Fruit fly (Drosophila melanogaster) whole organism, prepupa: ENCODE data around the gene g.

Experiments used
- Blimp-1 ChIP-seq: fragments of 200-800 bp; sonication (Bioruptor generic); optimal IDR thresholded peaks from 3 replicates; lab custom pipeline; 2017; ENCODE audit warnings: missing biosample characterization, missing genetic modification characterization, mild to moderate bottlenecking, moderate library complexity, missing genetic modification reagents
- CG10631 ChIP-seq: fragments of 200-800 bp; sonication (Bioruptor generic); optimal IDR thresholded peaks from 2 replicates; lab custom pipeline; 2016; ENCODE audit warnings: missing biosample characterization, missing genetic modification characterization
- CG10669 ChIP-seq: fragments of 200-800 bp; sonication (Bioruptor generic); optimal IDR thresholded peaks from 3 replicates; lab custom pipeline; 2018; ENCODE audit warnings: missing biosample characterization, mild to moderate bottlenecking, missing genetic modification characterization, moderate library complexity
- CG11762 ChIP-seq: fragments of 200-800 bp; sonication (Bioruptor generic); optimal IDR thresholded peaks from 3 replicates; lab custom pipeline; 2016; ENCODE audit warnings: missing biosample characterization, missing genetic modification characterization; ENCODE audit not compliant: insufficient read depth
- CG11902 ChIP-seq: fragments of 200-800 bp; sonication (Bioruptor generic); optimal IDR thresholded peaks from 3 replicates; lab custom pipeline; 2016; ENCODE audit warnings: missing biosample characterization, missing genetic modification characterization
- CG1621 ChIP-seq: fragments of 200-800 bp; sonication (Bioruptor generic); optimal IDR thresholded peaks from 3 replicates; lab custom pipeline; 2018; ENCODE audit warnings: missing biosample characterization, mild to moderate bottlenecking, missing genetic modification characterization
- CG3032 ChIP-seq: fragments of 200-800 bp; optimal IDR thresholded peaks from 2 replicates; lab custom pipeline; 2019; ENCODE audit warnings: missing biosample characterization, mild to moderate bottlenecking, missing genetic modification characterization, moderate library complexity
- CG31627 ChIP-seq: fragments of 200-800 bp; sonication (Bioruptor generic); optimal IDR thresholded peaks from 3 replicates; lab custom pipeline; 2016; ENCODE audit warnings: missing biosample characterization, missing genetic modification characterization
- CG34406 ChIP-seq: fragments of 200-800 bp; sonication (Bioruptor generic); optimal IDR thresholded peaks from 3 replicates; lab custom pipeline; 2016; ENCODE audit warnings: missing biosample characterization, missing genetic modification characterization
- CG3919 ChIP-seq: fragments of 200-800 bp; sonication (Bioruptor generic); optimal IDR thresholded peaks from 3 replicates; lab custom pipeline; 2016; ENCODE audit warnings: missing biosample characterization, missing genetic modification characterization
- CG6163 ChIP-seq: fragments of 200-800 bp; sonication (Bioruptor generic); IDR thresholded peaks from 3 replicates; pipeline ENCODE4 v1.3.6; 2022; ENCODE audit warnings: missing biosample characterization, missing genetic modification characterization
- CG6792 ChIP-seq: fragments of 200-800 bp; sonication (Bioruptor generic); optimal IDR thresholded peaks from 3 replicates; lab custom pipeline; 2016; ENCODE audit warnings: missing biosample characterization, missing genetic modification characterization
- CG6808 ChIP-seq: fragments of 200-800 bp; sonication (Bioruptor generic); optimal IDR thresholded peaks from 3 replicates; lab custom pipeline; 2017; ENCODE audit warnings: missing biosample characterization, missing genetic modification characterization, mild to moderate bottlenecking, moderate library complexity, missing genetic modification reagents
- CG6854 ChIP-seq: fragments of 200-800 bp; sonication (Bioruptor generic); optimal IDR thresholded peaks from 2 replicates; lab custom pipeline; 2017; ENCODE audit warnings: missing biosample characterization, mild to moderate bottlenecking, missing genetic modification characterization
- CG7368 ChIP-seq: fragments of 200-800 bp; sonication (Bioruptor generic); optimal IDR thresholded peaks from 3 replicates; lab custom pipeline; 2016; ENCODE audit warnings: missing biosample characterization, missing genetic modification characterization
- CG8119 ChIP-seq: fragments of 200-800 bp; sonication (Bioruptor generic); IDR thresholded peaks from 3 replicates; pipeline ENCODE4 v1.3.6; 2022; ENCODE audit warnings: missing biosample characterization, missing genetic modification characterization
- Eip75B ChIP-seq: fragments of 200-800 bp; sonication (Bioruptor generic); optimal IDR thresholded peaks from 3 replicates; lab custom pipeline; 2016; ENCODE audit warnings: missing biosample characterization, missing genetic modification characterization
- Eip93F ChIP-seq: fragments of 200-800 bp; sonication (Bioruptor generic); optimal IDR thresholded peaks from 2 replicates; lab custom pipeline; 2016; ENCODE audit warnings: missing biosample characterization, mild to moderate bottlenecking, missing genetic modification characterization
- Gug ChIP-seq: fragments of 200-800 bp; sonication (Bioruptor generic); IDR thresholded peaks from 2 replicates; pipeline ENCODE4 v1.3.6; 2022; ENCODE audit warnings: missing biosample characterization, missing genetic modification characterization
- Hr39 ChIP-seq: fragments of 200-800 bp; sonication (Bioruptor generic); optimal IDR thresholded peaks from 2 replicates; lab custom pipeline; 2016; ENCODE audit warnings: missing biosample characterization, missing genetic modification characterization
- Hr4 ChIP-seq: fragments of 200-800 bp; sonication (Bioruptor generic); optimal IDR thresholded peaks from 3 replicates; lab custom pipeline; 2016; ENCODE audit warnings: missing biosample characterization, missing genetic modification characterization
- Met ChIP-seq: fragments of 200-800 bp; sonication (Bioruptor generic); optimal IDR thresholded peaks from 3 replicates; lab custom pipeline; 2016; ENCODE audit warnings: missing biosample characterization, missing genetic modification characterization
- OdsH ChIP-seq: fragments of 200-800 bp; sonication (Bioruptor generic); optimal IDR thresholded peaks from 3 replicates; lab custom pipeline; 2016; ENCODE audit warnings: missing biosample characterization, missing genetic modification characterization
- Smox ChIP-seq: fragments of 200-800 bp; sonication (Bioruptor generic); optimal IDR thresholded peaks from 3 replicates; lab custom pipeline; 2016; ENCODE audit warnings: missing biosample characterization, missing genetic modification characterization
- Sox102F ChIP-seq: fragments of 200-800 bp; sonication (Bioruptor generic); optimal IDR thresholded peaks from 2 replicates; lab custom pipeline; 2016; ENCODE audit warnings: missing biosample characterization, mild to moderate bottlenecking, missing genetic modification characterization
- Sox14 ChIP-seq: fragments of 200-800 bp; sonication (Bioruptor generic); optimal IDR thresholded peaks from 3 replicates; lab custom pipeline; 2016; ENCODE audit warnings: missing biosample characterization, missing genetic modification characterization
- Sox15 ChIP-seq: fragments of 200-800 bp; sonication (Bioruptor generic); optimal IDR thresholded peaks from 3 replicates; lab custom pipeline; 2016; ENCODE audit warnings: missing biosample characterization, missing genetic modification characterization
- achi ChIP-seq: fragments of 200-800 bp; sonication (Bioruptor generic); optimal IDR thresholded peaks from 3 replicates; lab custom pipeline; 2016; ENCODE audit warnings: missing biosample characterization, missing genetic modification characterization
- acj6 ChIP-seq: fragments of 200-800 bp; sonication (Bioruptor generic); optimal IDR thresholded peaks from 3 replicates; lab custom pipeline; 2016; ENCODE audit warnings: missing biosample characterization, missing genetic modification characterization
- cyc ChIP-seq: fragments of 200-800 bp; sonication (Bioruptor generic); optimal IDR thresholded peaks from 3 replicates; lab custom pipeline; 2016; ENCODE audit warnings: missing biosample characterization, missing genetic modification characterization
- dac ChIP-seq: fragments of 200-800 bp; sonication (Bioruptor generic); optimal IDR thresholded peaks from 2 replicates; lab custom pipeline; 2017; ENCODE audit warnings: missing biosample characterization, mild to moderate bottlenecking, missing genetic modification characterization
- dsx ChIP-seq: fragments of 200-800 bp; optimal IDR thresholded peaks from 3 replicates; lab custom pipeline; 2019; ENCODE audit warnings: missing biosample characterization, mild to moderate bottlenecking, missing genetic modification characterization, moderate library complexity; ENCODE audit not compliant: poor library complexity, severe bottlenecking
- eg ChIP-seq: fragments of 200-800 bp; sonication (Bioruptor generic); IDR thresholded peaks from 3 replicates; pipeline ENCODE4 v1.3.6; 2022; ENCODE audit warnings: missing biosample characterization, missing genetic modification characterization
- esn ChIP-seq: fragments of 200-800 bp; sonication (Bioruptor generic); optimal IDR thresholded peaks from 2 replicates; lab custom pipeline; 2016; ENCODE audit warnings: missing biosample characterization, mild to moderate bottlenecking, missing genetic modification characterization, moderate library complexity
- fd59A ChIP-seq: fragments of 200-800 bp; sonication (Bioruptor generic); optimal IDR thresholded peaks from 2 replicates; lab custom pipeline; 2017; ENCODE audit warnings: missing biosample characterization, mild to moderate bottlenecking, missing genetic modification characterization, missing genetic modification reagents
- fd85E ChIP-seq: fragments of 200-800 bp; sonication (Bioruptor generic); optimal IDR thresholded peaks from 3 replicates; lab custom pipeline; 2016; ENCODE audit warnings: missing biosample characterization, missing genetic modification characterization
- fkh ChIP-seq: fragments of 200-800 bp; sonication (Bioruptor generic); optimal IDR thresholded peaks from 3 replicates; lab custom pipeline; 2017; ENCODE audit warnings: missing biosample characterization, mild to moderate bottlenecking, missing genetic modification characterization, moderate library complexity
- spab ChIP-seq: fragments of 200-800 bp; sonication (Bioruptor generic); optimal IDR thresholded peaks from 2 replicates; lab custom pipeline; 2017; ENCODE audit warnings: missing biosample characterization, mild to moderate bottlenecking, missing genetic modification characterization, missing genetic modification reagents
- ss ChIP-seq, 2 experiments: fragments of 200-800 bp; sonication (Bioruptor generic); optimal IDR thresholded peaks; 2 replicates in 1 of 2; 3 replicates in 1 of 2; lab custom pipeline; 2017 to 2018; ENCODE audit warnings: mild to moderate bottlenecking in 2 of 2, missing biosample characterization in 2 of 2, missing genetic modification characterization in 2 of 2, moderate library complexity in 1 of 2
- svp ChIP-seq: fragments of 200-800 bp; sonication (Bioruptor generic); peaks from one replicate; lab custom pipeline; 2016; ENCODE audit warnings: missing biosample characterization, missing genetic modification characterization
- topi ChIP-seq: fragments of 200-800 bp; sonication (Bioruptor generic); optimal IDR thresholded peaks from 3 replicates; lab custom pipeline; 2016; ENCODE audit warnings: missing biosample characterization, missing genetic modification characterization

The g gene

dm6 chrX:13770768-13771167, 34.7 kb upstream of the g start:
- TF ChIP-seq fkh (GFP tag; lab: Kevin White, UChicago) (no peak), svp (GFP tag; lab: Kevin White, UChicago) (no peak), spab (GFP tag; lab: Kevin White, UChicago) (no peak), CG11762 (GFP tag; lab: Kevin White, UChicago) (no peak), CG3032 (tag; lab: Kevin White, UChicago) (no peak), Eip75B (GFP tag; lab: Kevin White, UChicago) (no peak), achi (no peak), CG6808 (GFP tag; lab: Kevin White, UChicago) (no peak), ss (GFP tag; optimal IDR thresholded peaks at IDR 0.05; lab: Kevin White, UChicago) (no peak), OdsH (GFP tag; lab: Kevin White, UChicago) (no peak), CG1621 (tag; lab: Kevin White, UChicago) (no peak)

dm6 chrX:13766495-13766894, 30.4 kb upstream of the g start:
- TF ChIP-seq Hr4 (GFP tag; lab: Kevin White, UChicago): no peak
- TF ChIP-seq CG6854: no peak
- TF ChIP-seq svp (GFP tag; lab: Kevin White, UChicago): peak; percentile 39
- no peak for TF ChIP-seq CG34406 (GFP tag; lab: Kevin White, UChicago)
- TF ChIP-seq acj6: no peak
- no peak for TF ChIP-seq spab (GFP tag; lab: Kevin White, UChicago)
- no peak for TF ChIP-seq topi (GFP tag; lab: Kevin White, UChicago)
- TF ChIP-seq, all 60 proteins: peak for 1

dm6 chrX:13765217-13765616, 29.1 kb upstream of the g start:
- no peak for TF ChIP-seq CG8119
- peak; percentile 44 for TF ChIP-seq svp (GFP tag; lab: Kevin White, UChicago)
- TF ChIP-seq CG7368 (GFP tag; lab: Kevin White, UChicago): no peak
- no peak for TF ChIP-seq CG1621 (tag; lab: Kevin White, UChicago)
- no peak for TF ChIP-seq Met (GFP tag; lab: Kevin White, UChicago)
- TF ChIP-seq dsx: no peak
- no peak for TF ChIP-seq CG6163 (GFP tag; lab: Robert Waterston, UW)

dm6 chrX:13764397-13765119, 28.5 kb upstream of the g start:
- TF ChIP-seq acj6: peak; percentile 55
- TF ChIP-seq ss (GFP tag; optimal IDR thresholded peaks at IDR 0.05; lab: Kevin White, UChicago): no peak
- no peak for TF ChIP-seq dac (GFP tag; lab: Kevin White, UChicago)
- no peak for TF ChIP-seq fd59A (GFP tag; lab: Kevin White, UChicago)
- no peak for TF ChIP-seq dsx
- TF ChIP-seq Smox (GFP tag; lab: Kevin White, UChicago): peak; percentile 31
- peak; percentile 30 for TF ChIP-seq Sox14 (GFP tag; lab: Kevin White, UChicago)
- TF ChIP-seq Sox102F (GFP tag; lab: Kevin White, UChicago): peak; percentile 64
- TF ChIP-seq fd85E (GFP tag; lab: Kevin White, UChicago): no peak
- TF ChIP-seq OdsH (GFP tag; lab: Kevin White, UChicago): peak; percentile 60
- no peak for TF ChIP-seq Sox15 (GFP tag; lab: Kevin White, UChicago)
- TF ChIP-seq CG1621 (tag; lab: Kevin White, UChicago): no peak
- TF ChIP-seq CG7368 (GFP tag; lab: Kevin White, UChicago): no peak
- peak; percentile 82 for TF ChIP-seq svp (GFP tag; lab: Kevin White, UChicago)
- peak; percentile 31 for TF ChIP-seq CG10631 (GFP tag; lab: Kevin White, UChicago)
- TF ChIP-seq CG6792 (GFP tag; lab: Kevin White, UChicago): peak; percentile 8
- TF ChIP-seq CG3919 (GFP tag; lab: Kevin White, UChicago): peak; percentile 53
- no peak for TF ChIP-seq Eip93F (GFP tag; lab: Kevin White, UChicago)
- peak; percentile 7 for TF ChIP-seq CG31627
- peak; percentile 37 for TF ChIP-seq Met (GFP tag; lab: Kevin White, UChicago)
- TF ChIP-seq Hr39 (GFP tag; lab: Kevin White, UChicago): peak; percentile 40
- TF ChIP-seq Hr4 (GFP tag; lab: Kevin White, UChicago): peak; percentile 56
- TF ChIP-seq CG10669 (GFP tag; lab: Kevin White, UChicago): peak; percentile 7
- no peak for TF ChIP-seq cyc
- TF ChIP-seq Eip75B (GFP tag; lab: Kevin White, UChicago): peak; percentile 34
- TF ChIP-seq Gug (GFP tag; lab: Robert Waterston, UW): 0 out of 2 replicates have a peak, but pooled peaks have one; percentile 11
- no peak for TF ChIP-seq CG6808 (GFP tag; lab: Kevin White, UChicago)
- TF ChIP-seq esn (GFP tag; lab: Kevin White, UChicago): peak; percentile 62
- TF ChIP-seq CG8119: peak; percentile 63
- peak; percentile 67; the same call in 1 of the 3 replicates for TF ChIP-seq CG6163 (GFP tag; lab: Robert Waterston, UW)
- no peak for TF ChIP-seq Blimp-1 (GFP tag; lab: Kevin White, UChicago)
- peak; percentile 49; the same call in 2 of the 3 replicates for TF ChIP-seq eg
- TF ChIP-seq CG6854: no peak
- no peak for TF ChIP-seq CG11902 (GFP tag; lab: Kevin White, UChicago)
